Worm (Caenorhabditis elegans) whole organism, mixed stage, embryonic: ENCODE data around the gene glt-1.

Experiments used
- M03D4.4 ChIP-seq: sonication (generic microtip); optimal IDR thresholded peaks from 2 replicates; lab custom pipeline; 2017; ENCODE audit warnings: mild to moderate bottlenecking, missing genetic modification characterization, missing compliant biosample characterization
- bed-3 ChIP-seq: fragments of 200-800 bp; sonication (Bioruptor generic); optimal IDR thresholded peaks from 3 replicates; lab custom pipeline; 2018; ENCODE audit warnings: mild to moderate bottlenecking, missing genetic modification characterization, moderate library complexity, missing compliant biosample characterization
- ces-1 ChIP-seq: fragments of 150-350 bp; optimal IDR thresholded peaks from 2 replicates; lab custom pipeline; 2014; ENCODE audit warnings: missing biosample characterization, missing genetic modification reagents, missing genetic modification characterization
- flh-1 ChIP-seq: fragments of 200-800 bp; sonication (Bioruptor generic); optimal IDR thresholded peaks from 2 replicates; lab custom pipeline; 2018; ENCODE audit warnings: mild to moderate bottlenecking, missing genetic modification characterization, moderate library complexity, missing compliant biosample characterization
- nhr-28 ChIP-seq: fragments of 150-350 bp; optimal IDR thresholded peaks from 2 replicates; lab custom pipeline; 2014; ENCODE audit warnings: missing biosample characterization, missing genetic modification characterization
- nhr-76 ChIP-seq: sonication (generic microtip); optimal IDR thresholded peaks from 2 replicates; lab custom pipeline; 2017; ENCODE audit warnings: missing biosample characterization, missing genetic modification characterization
- pha-4 ChIP-seq: fragments of 150-350 bp; optimal IDR thresholded peaks from 2 replicates; lab custom pipeline; 2018; ENCODE audit warnings: missing biosample characterization, missing genetic modification reagents, missing genetic modification characterization
- sem-2 ChIP-seq: fragments of 200-800 bp; sonication (Bioruptor generic); optimal IDR thresholded peaks from 2 replicates; lab custom pipeline; 2018; ENCODE audit warnings: mild to moderate bottlenecking, missing genetic modification characterization, missing compliant biosample characterization
- zip-8 ChIP-seq: fragments of 150-350 bp; optimal IDR thresholded peaks from 2 replicates; lab custom pipeline; 2014; ENCODE audit warnings: missing biosample characterization, missing genetic modification characterization

Gene glt-1

DNA sequence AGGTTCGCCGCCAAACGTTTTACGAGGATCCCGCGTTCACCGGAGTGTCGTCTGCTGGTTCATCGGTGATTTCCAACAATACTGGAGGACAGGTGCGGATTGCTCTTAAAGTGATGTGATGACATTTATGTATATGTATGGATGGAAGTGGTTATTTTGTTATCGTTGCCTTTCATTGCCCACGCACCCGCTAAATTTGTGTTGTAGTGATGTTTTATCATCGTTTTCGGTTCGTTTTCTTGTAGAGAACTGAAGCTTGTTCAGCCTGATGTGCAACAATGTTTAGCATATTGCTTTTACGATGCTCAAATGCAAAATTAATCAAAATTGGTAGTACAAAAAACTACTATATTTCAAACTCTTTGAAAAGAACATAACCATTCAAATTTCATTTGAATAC, 52.0 kb downstream of the glt-1 start:
- TF ChIP-seq nhr-76 (tag; lab: Kevin White, UChicago) (no peak), nhr-28 (no peak), ces-1 (GFP tag; lab: Kevin White, UChicago) (no peak), M03D4.4 (tag; lab: Kevin White, UChicago) (no peak), pha-4 (no peak), bed-3 (no peak), flh-1 (GFP tag; lab: Kevin White, UChicago) (no peak)

DNA sequence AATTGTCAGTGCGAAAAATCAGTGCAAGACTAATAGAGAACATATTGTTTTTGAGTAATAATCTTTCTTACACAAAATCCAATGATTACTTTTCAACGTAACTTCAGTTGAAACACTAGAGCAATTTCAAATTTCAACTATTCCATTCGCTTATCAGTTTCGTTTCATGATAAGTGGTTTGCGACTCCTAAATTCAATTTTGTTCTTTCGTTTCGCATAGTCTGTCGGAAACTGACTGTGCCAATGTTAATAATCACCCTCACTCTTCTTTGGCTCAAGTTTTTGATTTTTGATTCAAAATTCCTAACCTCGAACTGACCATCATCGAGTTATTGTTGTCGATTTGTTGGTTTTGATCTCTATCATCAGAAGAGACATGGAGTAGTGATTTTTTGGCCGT, 52.9 kb downstream of the glt-1 start:
- TF ChIP-seq sem-2 (no peak), zip-8 (tag; lab: Kevin White, UChicago) (no peak)
